Fruit fly (Drosophila melanogaster) whole organism, embryonic: ENCODE data around the gene wam.

ENCODE experiments used
- Abd-B ChIP-seq: fragments of 200-800 bp; sonication (Bioruptor generic); optimal IDR thresholded peaks from 2 replicates; lab custom pipeline; 2018; ENCODE audit warnings: missing biosample characterization, mild to moderate bottlenecking, missing genetic modification characterization, moderate library complexity
- B-H2 ChIP-seq: fragments of 200-800 bp; sonication (Bioruptor generic); optimal IDR thresholded peaks from 2 replicates; lab custom pipeline; 2018; ENCODE audit warnings: missing biosample characterization, mild to moderate bottlenecking, missing genetic modification characterization
- CG14441 ChIP-seq: fragments of 200-800 bp; sonication (Bioruptor generic); IDR thresholded peaks from 2 replicates; pipeline ENCODE4 v1.3.6; 2022; ENCODE audit warnings: missing biosample characterization, missing genetic modification characterization
- CG15479 ChIP-seq: fragments of 200-800 bp; sonication (Bioruptor generic); optimal IDR thresholded peaks from 3 replicates; lab custom pipeline; 2019; ENCODE audit warnings: missing biosample characterization, mild to moderate bottlenecking, missing genetic modification characterization, moderate library complexity
- CG2678 ChIP-seq: fragments of 200-800 bp; sonication (Bioruptor generic); optimal IDR thresholded peaks from 3 replicates; lab custom pipeline; 2019; ENCODE audit warnings: missing biosample characterization, mild to moderate bottlenecking, missing genetic modification characterization, moderate library complexity
- CG3281 ChIP-seq: fragments of 200-800 bp; sonication (Bioruptor generic); optimal IDR thresholded peaks from 3 replicates; lab custom pipeline; 2017; ENCODE audit warnings: missing biosample characterization, mild to moderate bottlenecking, missing genetic modification characterization
- CG3726 ChIP-seq: fragments of 200-800 bp; sonication (Bioruptor generic); IDR thresholded peaks from 3 replicates; pipeline ENCODE4, ENCODE4 v1.3.6; 2022; ENCODE audit warnings: missing biosample characterization, missing genetic modification characterization
- CG4360 ChIP-seq: fragments of 200-800 bp; sonication (Bioruptor generic); IDR thresholded peaks from 2 replicates; pipeline ENCODE4 v1.3.6; 2022; ENCODE audit warnings: missing biosample characterization, missing genetic modification characterization
- CG4404 ChIP-seq: fragments of 200-800 bp; sonication (Bioruptor generic); IDR thresholded peaks from 2 replicates; pipeline ENCODE4 v1.3.6; 2022; ENCODE audit warnings: missing biosample characterization, missing genetic modification characterization
- CG5953 ChIP-seq: fragments of 200-800 bp; sonication (Bioruptor generic); IDR thresholded peaks from 2 replicates; pipeline ENCODE4 v1.3.6; 2022; ENCODE audit warnings: missing biosample characterization, missing genetic modification characterization
- CG8359 ChIP-seq: fragments of 200-800 bp; sonication (Bioruptor generic); optimal IDR thresholded peaks from 2 replicates; lab custom pipeline; 2017; ENCODE audit warnings: missing biosample characterization, mild to moderate bottlenecking, missing genetic modification characterization, borderline replicate concordance
- Dad ChIP-seq: fragments of 200-800 bp; sonication (Bioruptor generic); optimal IDR thresholded peaks from 3 replicates; lab custom pipeline; 2016; ENCODE audit warnings: missing biosample characterization, missing genetic modification characterization
- Dp ChIP-seq: fragments of 200-800 bp; sonication (Bioruptor generic); optimal IDR thresholded peaks from 2 replicates; lab custom pipeline; 2018; ENCODE audit warnings: missing biosample characterization, mild to moderate bottlenecking, missing genetic modification characterization, moderate library complexity
- Eip74EF ChIP-seq, 2 experiments: fragments of 200-800 bp in 1 of 2; fragments of >200 bp in 1 of 2; sonication (Bioruptor generic) in 1 of 2; optimal IDR thresholded peaks; 2 replicates each; lab custom pipeline; 2017 to 2019; ENCODE audit warnings: missing biosample characterization in 2 of 2, missing genetic modification characterization in 2 of 2, mild to moderate bottlenecking in 1 of 2, moderate library complexity in 1 of 2
- HHEX ChIP-seq: fragments of 200-800 bp; sonication (Bioruptor generic); optimal IDR thresholded peaks from 3 replicates; lab custom pipeline; 2017; ENCODE audit warnings: missing biosample characterization, mild to moderate bottlenecking, missing genetic modification characterization, missing genetic modification reagents
- Hr51 ChIP-seq, 2 experiments: fragments of 200-800 bp; sonication (Bioruptor generic); optimal IDR thresholded peaks; 2 replicates in 1 of 2; 3 replicates in 1 of 2; lab custom pipeline; 2016 to 2018; ENCODE audit warnings: missing biosample characterization in 2 of 2, missing genetic modification characterization in 2 of 2, mild to moderate bottlenecking in 1 of 2, moderate library complexity in 1 of 2
- Mes4 ChIP-seq: fragments of 200-800 bp; sonication (Bioruptor generic); optimal IDR thresholded peaks from 2 replicates; lab custom pipeline; 2016; ENCODE audit warnings: missing biosample characterization, missing genetic modification characterization
- NC2α ChIP-seq: fragments of 200-800 bp; sonication (Bioruptor generic); optimal IDR thresholded peaks from 2 replicates; lab custom pipeline; 2016; ENCODE audit warnings: missing biosample characterization, missing genetic modification characterization
- Sox102F ChIP-seq: fragments of 200-800 bp; sonication (Bioruptor generic); optimal IDR thresholded peaks from 2 replicates; lab custom pipeline; 2018; ENCODE audit warnings: missing biosample characterization, mild to moderate bottlenecking, missing genetic modification characterization, moderate library complexity
- Ssrp ChIP-seq: fragments of 200-800 bp; sonication (Bioruptor generic); optimal IDR thresholded peaks from 2 replicates; lab custom pipeline; 2018; ENCODE audit warnings: missing biosample characterization, mild to moderate bottlenecking, missing genetic modification characterization, moderate library complexity
- YL-1 ChIP-seq: fragments of 200-800 bp; sonication (Bioruptor generic); optimal IDR thresholded peaks from 3 replicates; lab custom pipeline; 2017; ENCODE audit warnings: missing biosample characterization, mild to moderate bottlenecking, missing genetic modification characterization
- ab ChIP-seq: fragments of 200-800 bp; sonication (Bioruptor generic); optimal IDR thresholded peaks from 2 replicates; lab custom pipeline; 2016; ENCODE audit warnings: missing biosample characterization, missing genetic modification characterization
- abd-A ChIP-seq: fragments of 200-800 bp; sonication (Bioruptor generic); optimal IDR thresholded peaks from 3 replicates; lab custom pipeline; 2019; ENCODE audit warnings: missing biosample characterization, mild to moderate bottlenecking, missing genetic modification characterization, moderate library complexity
- al ChIP-seq: fragments of 200-800 bp; sonication (Bioruptor generic); IDR thresholded peaks from 2 replicates; pipeline ENCODE4 v1.3.6; 2022; ENCODE audit warnings: missing biosample characterization, missing genetic modification characterization
- amos ChIP-seq: fragments of 200-800 bp; sonication (Bioruptor generic); IDR thresholded peaks from 2 replicates; pipeline ENCODE4 v1.3.6; 2022; ENCODE audit warnings: missing biosample characterization, missing genetic modification characterization; ENCODE audit not compliant: partially characterized antibody
- bigmax ChIP-seq: fragments of 200-800 bp; sonication (Bioruptor generic); optimal IDR thresholded peaks from 2 replicates; lab custom pipeline; 2018; ENCODE audit warnings: missing biosample characterization, mild to moderate bottlenecking, missing genetic modification characterization
- br ChIP-seq: fragments of >200 bp; optimal IDR thresholded peaks from 2 replicates; lab custom pipeline; 2017
- dm ChIP-seq: fragments of 200-800 bp; sonication (Bioruptor generic); optimal IDR thresholded peaks from 3 replicates; lab custom pipeline; 2016; ENCODE audit warnings: missing biosample characterization, missing genetic modification characterization
- dmrt11E ChIP-seq: fragments of 200-800 bp; sonication (Bioruptor generic); optimal IDR thresholded peaks from 3 replicates; lab custom pipeline; 2018; ENCODE audit warnings: missing biosample characterization, mild to moderate bottlenecking, missing genetic modification characterization, moderate library complexity
- ftz-f1 ChIP-seq: fragments of 200-800 bp; sonication (Bioruptor generic); optimal IDR thresholded peaks from 2 replicates; lab custom pipeline; 2016; ENCODE audit warnings: missing biosample characterization, missing genetic modification characterization
- grau ChIP-seq: fragments of 200-800 bp; optimal IDR thresholded peaks from 3 replicates; lab custom pipeline; 2019; ENCODE audit warnings: missing biosample characterization, mild to moderate bottlenecking, missing genetic modification characterization, moderate library complexity
- grn ChIP-seq: fragments of 200-800 bp; sonication (Bioruptor generic); optimal IDR thresholded peaks from 3 replicates; lab custom pipeline; 2017; ENCODE audit warnings: missing biosample characterization, missing genetic modification characterization
- inv ChIP-seq: fragments of 200-800 bp; sonication (Bioruptor generic); IDR thresholded peaks from 2 replicates; pipeline ENCODE4 v1.3.6; 2022; ENCODE audit warnings: missing biosample characterization, missing genetic modification characterization; ENCODE audit not compliant: partially characterized antibody
- lbe ChIP-seq: fragments of 200-800 bp; sonication (Bioruptor generic); optimal IDR thresholded peaks from 2 replicates; lab custom pipeline; 2016; ENCODE audit warnings: missing biosample characterization, mild to moderate bottlenecking, missing genetic modification characterization
- lmd ChIP-seq: fragments of 200-800 bp; sonication (Bioruptor generic); IDR thresholded peaks from 2 replicates; pipeline ENCODE4 v1.3.6; 2022; ENCODE audit warnings: missing biosample characterization, missing genetic modification characterization
- lov ChIP-seq, 2 experiments: fragments of 200-800 bp in 1 of 2; fragments of >200 bp in 1 of 2; sonication (Bioruptor generic) in 1 of 2; IDR thresholded peaks in 1 of 2; optimal IDR thresholded peaks in 1 of 2; 2 replicates in 1 of 2; 3 replicates in 1 of 2; pipeline versions ENCODE4 v1.3.6 to Lab custom; 2017 to 2022; ENCODE audit warnings: missing biosample characterization in 1 of 2, missing genetic modification characterization in 1 of 2
- maf-S ChIP-seq: fragments of 200-800 bp; sonication (Bioruptor generic); optimal IDR thresholded peaks from 2 replicates; lab custom pipeline; 2016; ENCODE audit warnings: missing biosample characterization, missing genetic modification characterization
- nmo ChIP-seq: fragments of 200-800 bp; sonication (Bioruptor generic); optimal IDR thresholded peaks from 2 replicates; lab custom pipeline; 2018; ENCODE audit warnings: missing biosample characterization, mild to moderate bottlenecking, missing genetic modification characterization, moderate library complexity
- pb ChIP-seq: fragments of 200-800 bp; sonication (Bioruptor generic); optimal IDR thresholded peaks from 3 replicates; lab custom pipeline; 2016; ENCODE audit warnings: missing biosample characterization, missing genetic modification characterization
- sens-2 ChIP-seq: fragments of 200-800 bp; sonication (Bioruptor generic); IDR thresholded peaks from 2 replicates; pipeline ENCODE4 v1.3.6; 2022; ENCODE audit warnings: missing biosample characterization, missing genetic modification characterization
- seq ChIP-seq: fragments of 200-800 bp; sonication (Bioruptor generic); IDR thresholded peaks from 2 replicates; pipeline ENCODE4 v1.3.6; 2022; ENCODE audit warnings: missing biosample characterization, missing genetic modification characterization
- slbo ChIP-seq: fragments of 200-800 bp; sonication (Bioruptor generic); IDR thresholded peaks from 2 replicates; pipeline ENCODE4 v1.3.6; 2022; ENCODE audit warnings: missing biosample characterization, missing genetic modification characterization
- ssp ChIP-seq: fragments of 200-800 bp; sonication (Bioruptor generic); IDR thresholded peaks from 2 replicates; pipeline ENCODE4 v1.3.6; 2022; ENCODE audit warnings: missing biosample characterization, missing genetic modification characterization
- sug ChIP-seq: fragments of 200-800 bp; optimal IDR thresholded peaks from 2 replicates; lab custom pipeline; 2019; ENCODE audit warnings: missing biosample characterization, mild to moderate bottlenecking, missing genetic modification characterization, moderate library complexity
- tio ChIP-seq: fragments of 200-800 bp; sonication (Bioruptor generic); optimal IDR thresholded peaks from 2 replicates; lab custom pipeline; 2017; ENCODE audit warnings: missing biosample characterization, missing genetic modification characterization, inconsistent platforms
- vnd ChIP-seq: fragments of 200-800 bp; sonication (Bioruptor generic); IDR thresholded peaks from 3 replicates; pipeline ENCODE4 v1.3.6; 2022; ENCODE audit warnings: missing biosample characterization, missing genetic modification characterization; ENCODE audit not compliant: partially characterized antibody
- wek ChIP-seq: fragments of 200-800 bp; sonication (Bioruptor generic); optimal IDR thresholded peaks from 3 replicates; lab custom pipeline; 2018; ENCODE audit warnings: missing biosample characterization, mild to moderate bottlenecking, missing genetic modification characterization, moderate library complexity
- zf30C ChIP-seq: fragments of 200-800 bp; sonication (Bioruptor generic); optimal IDR thresholded peaks from 3 replicates; lab custom pipeline; 2018; ENCODE audit warnings: missing biosample characterization, mild to moderate bottlenecking, missing genetic modification characterization

wam gene

dm6 chr3R:23293066-23293777, 5.4 kb upstream of the wam start (continued):
- no peak for TF ChIP-seq wek (GFP tag; lab: Kevin White, UChicago)
- TF ChIP-seq lmd (GFP tag; lab: Robert Waterston, UW), result peak; percentile 59; the same call in 1 of the 2 replicates
- peak; percentile 40 for TF ChIP-seq nmo (GFP tag; lab: Kevin White, UChicago)
- peak; percentile 58 for TF ChIP-seq Ssrp (tag; lab: Kevin White, UChicago)
- no peak for TF ChIP-seq al (GFP tag; lab: Robert Waterston, UW)
- peak; percentile 38 for TF ChIP-seq ssp (GFP tag; lab: Robert Waterston, UW)
- peak; percentile 51 for TF ChIP-seq grau (tag; lab: Kevin White, UChicago)
- TF ChIP-seq Mes4 (GFP tag; lab: Kevin White, UChicago), result no peak
- peak; percentile 93 for TF ChIP-seq grn (GFP tag; lab: Kevin White, UChicago)
- no peak for TF ChIP-seq Hr51 (GFP tag; optimal IDR thresholded peaks at IDR 0.05; lab: Kevin White, UChicago)
- no peak for TF ChIP-seq lov (optimal IDR thresholded peaks at IDR 0.05; lab: Kevin White, UChicago)
- TF ChIP-seq lov (GFP tag; IDR thresholded peaks at IDR 0.05; lab: Robert Waterston, UW), result peak; percentile 33; the same call in 1 of the 3 replicates
- TF ChIP-seq dmrt11E (tag; lab: Kevin White, UChicago), result peak; percentile 79
- TF ChIP-seq B-H2 (GFP tag; lab: Kevin White, UChicago), result no peak
- TF ChIP-seq Dad, result no peak
- TF ChIP-seq sens-2 (GFP tag; lab: Robert Waterston, UW), result no peak
- no peak for TF ChIP-seq CG4360 (GFP tag; lab: Robert Waterston, UW)
- TF ChIP-seq Dp (GFP tag; lab: Kevin White, UChicago), result no peak
- TF ChIP-seq Sox102F (GFP tag; lab: Kevin White, UChicago), result peak; percentile 61
- peak; percentile 54 for TF ChIP-seq CG15479 (GFP tag; lab: Kevin White, UChicago)
- peak; percentile 15 for TF ChIP-seq ftz-f1
- no peak for TF ChIP-seq bigmax (GFP tag; lab: Kevin White, UChicago)
- no peak for TF ChIP-seq abd-A (tag; lab: Kevin White, UChicago)
- TF ChIP-seq maf-S (GFP tag; lab: Kevin White, UChicago), result no peak
- peak; percentile 23 for TF ChIP-seq HHEX (GFP tag; lab: Kevin White, UChicago)
- no peak for TF ChIP-seq CG2678 (tag; lab: Kevin White, UChicago)
- no peak for TF ChIP-seq CG3281
- TF ChIP-seq Abd-B (GFP tag; lab: Kevin White, UChicago), result no peak
- peak; percentile 54 for TF ChIP-seq CG4404 (GFP tag; lab: Robert Waterston, UW)
- no peak for TF ChIP-seq CG8359
- no peak for TF ChIP-seq dm (GFP tag; lab: Kevin White, UChicago)
- peak; percentile 55 for TF ChIP-seq CG14441 (GFP tag; lab: Robert Waterston, UW)
- TF ChIP-seq Eip74EF (GFP tag; optimal IDR thresholded peaks at IDR 0.05; lab: Kevin White, UChicago), result no peak
- TF ChIP-seq slbo, result peak; percentile 55; the same call in 1 of the 2 replicates
- TF ChIP-seq seq (GFP tag; lab: Robert Waterston, UW), result no peak
- TF ChIP-seq tio, result peak; percentile 40
- TF ChIP-seq sug, result no peak
- peak; percentile 12 for TF ChIP-seq zf30C (GFP tag; lab: Kevin White, UChicago)
- peak; percentile 40 for TF ChIP-seq lbe (GFP tag; lab: Kevin White, UChicago)
- TF ChIP-seq amos (GFP tag; lab: Robert Waterston, UW), result peak; percentile 19; the same call in 1 of the 2 replicates
- no peak for TF ChIP-seq ab (GFP tag; lab: Kevin White, UChicago)
- no peak for TF ChIP-seq CG5953 (GFP tag; lab: Robert Waterston, UW)
- TF ChIP-seq NC2α, result no peak
- TF ChIP-seq br (lab: Kevin White, UChicago), result no peak
- TF ChIP-seq CG3726 (GFP tag; lab: Robert Waterston, UW), result peak; percentile 45; the same call in 1 of the 3 replicates
- TF ChIP-seq vnd (GFP tag; lab: Robert Waterston, UW), result no peak
- no peak for TF ChIP-seq YL-1
- TF ChIP-seq inv (GFP tag; lab: Robert Waterston, UW), result no peak
- no peak for TF ChIP-seq pb (GFP tag; lab: Kevin White, UChicago)
